Worm (Caenorhabditis elegans): Measurements from ENCODE around the gene lgc-6.

ce11 chrIV:8347051-8347450 lies 7.3 kb downstream of the lgc-6 start, which contains the start of the genes F17E9.18 and F17E9.15:
- TF ChIP-seq nhr-12 (tag; optimal IDR thresholded peaks at IDR 0.05) (no peak), nhr-21 (tag; optimal IDR thresholded peaks at IDR 0.05) (no peak), ztf-4 (tag; optimal IDR thresholded peaks at IDR 0.05) (no peak), lsy-2 (tag; optimal IDR thresholded peaks at IDR 0.05) (no peak), nhr-11 (tag; optimal IDR thresholded peaks at IDR 0.05) (no peak)

Measured in whole organism, L2 larva.